Worm (Caenorhabditis elegans) whole organism, L1 larva: ENCODE data around the gene dyla-1.

Source experiments
- aly-2 ChIP-seq: fragments of 150-350 bp; optimal IDR thresholded peaks from 2 replicates; lab custom pipeline; 2014; ENCODE audit warnings: missing biosample characterization, missing genetic modification characterization
- ceh-82 ChIP-seq, 3 experiments: fragments of 150-350 bp in 1 of 3; sonication (generic microtip) in 2 of 3; optimal IDR thresholded peaks; 2 replicates each; lab custom pipeline; 2014 to 2017; ENCODE audit warnings: missing biosample characterization in 3 of 3, missing genetic modification characterization in 3 of 3
- elt-2 ChIP-seq: sonication (generic microtip); optimal IDR thresholded peaks from 2 replicates; lab custom pipeline; 2016; ENCODE audit warnings: missing genetic modification characterization, mild to moderate bottlenecking, inconsistent platforms, missing compliant biosample characterization, missing genetic modification reagents
- hpl-2 ChIP-seq: fragments of 150-350 bp; optimal IDR thresholded peaks from 2 replicates; lab custom pipeline; 2014; ENCODE audit warnings: missing biosample characterization, missing genetic modification reagents, missing genetic modification characterization
- lin-14 ChIP-seq: fragments of 200-800 bp; sonication (Bioruptor generic); optimal IDR thresholded peaks from 2 replicates; lab custom pipeline; 2018; ENCODE audit warnings: mild to moderate bottlenecking, missing genetic modification characterization, moderate library complexity, missing compliant biosample characterization
- mep-1 ChIP-seq: fragments of 150-350 bp; optimal IDR thresholded peaks from 2 replicates; lab custom pipeline; 2014; ENCODE audit warnings: missing biosample characterization, missing genetic modification characterization
- tbx-2 ChIP-seq: sonication (generic microtip); optimal IDR thresholded peaks from 2 replicates; lab custom pipeline; 2016; ENCODE audit warnings: missing genetic modification characterization, missing compliant biosample characterization

- TF ChIP-seq elt-2 (tag; lab: Kevin White, UChicago) (no peak), mep-1 (tag; lab: Kevin White, UChicago) (peak; percentile 42), lin-14 (GFP tag; lab: Kevin White, UChicago) (peak; percentile 81), ceh-82 (tag; optimal IDR thresholded peaks at IDR 0.05; lab: Kevin White, UChicago) (no peak), tbx-2 (tag; lab: Kevin White, UChicago) (peak; percentile 32), hpl-2 (GFP tag; lab: Kevin White, UChicago) (no peak), aly-2 (tag; lab: Kevin White, UChicago) (no peak)
Measured at ce11 chrX:16815508-16815907, 25.3 kb upstream of the dyla-1 start.
